Worm (Caenorhabditis elegans) whole organism, mixed stage, embryonic: ENCODE results near the gene C08B6.3.

Experiments used
- bed-3 ChIP-seq: fragments of 200-800 bp; sonication (Bioruptor generic); optimal IDR thresholded peaks from 3 replicates; lab custom pipeline; 2018; ENCODE audit warnings: mild to moderate bottlenecking, missing genetic modification characterization, moderate library complexity, missing compliant biosample characterization
- blmp-1 ChIP-seq: fragments of 150-350 bp; optimal IDR thresholded peaks from 2 replicates; lab custom pipeline; 2014; ENCODE audit warnings: missing biosample characterization, missing genetic modification characterization
- ceh-39 ChIP-seq: fragments of 150-350 bp; optimal IDR thresholded peaks from 2 replicates; lab custom pipeline; 2014; ENCODE audit warnings: missing biosample characterization, missing genetic modification characterization
- ceh-43 ChIP-seq: fragments of 200-800 bp; sonication (Bioruptor generic); optimal IDR thresholded peaks from 2 replicates; lab custom pipeline; 2018; ENCODE audit warnings: mild to moderate bottlenecking, missing genetic modification characterization, moderate library complexity, missing compliant biosample characterization
- ceh-83 ChIP-seq: fragments of 200-800 bp; sonication (Bioruptor generic); optimal IDR thresholded peaks from 2 replicates; lab custom pipeline; 2018; ENCODE audit warnings: mild to moderate bottlenecking, missing genetic modification characterization, missing compliant biosample characterization
- ces-1 ChIP-seq: fragments of 150-350 bp; optimal IDR thresholded peaks from 2 replicates; lab custom pipeline; 2014; ENCODE audit warnings: missing biosample characterization, missing genetic modification reagents, missing genetic modification characterization
- cnd-1 ChIP-seq: fragments of 200-800 bp; sonication (Bioruptor generic); optimal IDR thresholded peaks from 2 replicates; lab custom pipeline; 2018; ENCODE audit warnings: mild to moderate bottlenecking, missing genetic modification characterization, missing compliant biosample characterization
- drap-1 ChIP-seq: fragments of 200-800 bp; sonication (Bioruptor generic); optimal IDR thresholded peaks from 3 replicates; lab custom pipeline; 2018; ENCODE audit warnings: mild to moderate bottlenecking, missing genetic modification characterization, missing compliant biosample characterization
- elt-1 ChIP-seq: sonication (generic microtip); optimal IDR thresholded peaks from 2 replicates; lab custom pipeline; 2017; ENCODE audit warnings: missing genetic modification characterization, mild to moderate bottlenecking, missing compliant biosample characterization, antibody characterized with exemption, moderate library complexity, borderline replicate concordance; ENCODE audit not compliant: insufficient read depth
- elt-3 ChIP-seq: fragments of 150-350 bp; optimal IDR thresholded peaks from 2 replicates; lab custom pipeline; 2014; ENCODE audit warnings: missing biosample characterization, missing genetic modification characterization
- flh-1 ChIP-seq: fragments of 200-800 bp; sonication (Bioruptor generic); optimal IDR thresholded peaks from 2 replicates; lab custom pipeline; 2018; ENCODE audit warnings: mild to moderate bottlenecking, missing genetic modification characterization, moderate library complexity, missing compliant biosample characterization
- ham-2 ChIP-seq: fragments of 200-800 bp; sonication (Bioruptor generic); optimal IDR thresholded peaks from 2 replicates; lab custom pipeline; 2018; ENCODE audit warnings: mild to moderate bottlenecking, missing genetic modification characterization, missing compliant biosample characterization
- hlh-1 ChIP-seq: fragments of 150-350 bp; optimal IDR thresholded peaks from 2 replicates; lab custom pipeline; 2014; ENCODE audit warnings: missing biosample characterization, missing genetic modification reagents, missing genetic modification characterization
- lin-13 ChIP-seq: fragments of 150-350 bp; optimal IDR thresholded peaks from 2 replicates; lab custom pipeline; 2014; ENCODE audit warnings: missing biosample characterization, missing genetic modification characterization
- lin-32 ChIP-seq: fragments of 200-800 bp; sonication (Bioruptor generic); optimal IDR thresholded peaks from 2 replicates; lab custom pipeline; 2018; ENCODE audit warnings: mild to moderate bottlenecking, missing genetic modification characterization, missing compliant biosample characterization
- lsy-2 ChIP-seq: fragments of 150-350 bp; optimal IDR thresholded peaks from 2 replicates; lab custom pipeline; 2014; ENCODE audit warnings: missing biosample characterization, missing genetic modification characterization
- mab-5 ChIP-seq: fragments of 150-350 bp; optimal IDR thresholded peaks from 2 replicates; lab custom pipeline; 2014; ENCODE audit warnings: missing biosample characterization, missing genetic modification characterization
- mep-1 ChIP-seq: fragments of 150-350 bp; optimal IDR thresholded peaks from 2 replicates; lab custom pipeline; 2017; ENCODE audit warnings: missing biosample characterization, missing genetic modification reagents, missing genetic modification characterization, inconsistent platforms
- nhr-12 ChIP-seq: fragments of 150-350 bp; optimal IDR thresholded peaks from 2 replicates; lab custom pipeline; 2014; ENCODE audit warnings: missing biosample characterization, missing genetic modification characterization
- nhr-2 ChIP-seq: fragments of 150-350 bp; optimal IDR thresholded peaks from 2 replicates; lab custom pipeline; 2014; ENCODE audit warnings: missing biosample characterization, missing genetic modification characterization
- nhr-237 ChIP-seq: fragments of 150-350 bp; optimal IDR thresholded peaks from 2 replicates; lab custom pipeline; 2014; ENCODE audit warnings: missing biosample characterization, missing genetic modification characterization
- nhr-28 ChIP-seq: fragments of 150-350 bp; optimal IDR thresholded peaks from 2 replicates; lab custom pipeline; 2014; ENCODE audit warnings: missing biosample characterization, missing genetic modification characterization
- pha-4 ChIP-seq: fragments of 150-350 bp; optimal IDR thresholded peaks from 2 replicates; lab custom pipeline; 2018; ENCODE audit warnings: missing biosample characterization, missing genetic modification reagents, missing genetic modification characterization
- snpc-4 ChIP-seq: fragments of 150-350 bp; optimal IDR thresholded peaks from 2 replicates; lab custom pipeline; 2014; ENCODE audit warnings: missing biosample characterization, missing genetic modification characterization
- tbx-8 ChIP-seq: fragments of 200-800 bp; sonication (Bioruptor generic); optimal IDR thresholded peaks from 2 replicates; lab custom pipeline; 2018; ENCODE audit warnings: mild to moderate bottlenecking, missing genetic modification characterization, moderate library complexity, missing compliant biosample characterization
- unc-120 ChIP-seq: sonication (generic microtip); optimal IDR thresholded peaks from 2 replicates; lab custom pipeline; 2017; ENCODE audit warnings: missing genetic modification characterization, missing compliant biosample characterization; ENCODE audit not compliant: poor library complexity, severe bottlenecking
- unc-39 ChIP-seq: fragments of 150-350 bp; optimal IDR thresholded peaks from 2 replicates; lab custom pipeline; 2014; ENCODE audit warnings: missing biosample characterization, missing genetic modification characterization
- unc-62 ChIP-seq: fragments of 150-350 bp; optimal IDR thresholded peaks from 2 replicates; lab custom pipeline; 2014; ENCODE audit warnings: missing biosample characterization, missing genetic modification reagents, missing genetic modification characterization
- ztf-11 ChIP-seq: fragments of 150-350 bp; optimal IDR thresholded peaks from 2 replicates; lab custom pipeline; 2014; ENCODE audit warnings: missing biosample characterization, missing genetic modification characterization

Gene C08B6.3

ce11 chrV:10152278-10152677 is 40.2 kb upstream of the C08B6.3 start, which contains the start of gene srsx-28:
Gene srsx-28, plus strand, starts transcription at chrV:10152578.
- TF ChIP-seq unc-120 (no peak), ces-1 (GFP tag; lab: Kevin White, UChicago) (no peak), ham-2 (no peak), blmp-1 (tag; lab: Kevin White, UChicago) (no peak), pha-4 (no peak), lsy-2 (tag; lab: Kevin White, UChicago) (no peak), elt-3 (no peak), drap-1 (GFP tag; lab: Kevin White, UChicago) (no peak), ztf-11 (tag; lab: Kevin White, UChicago) (no peak), nhr-2 (tag; lab: Kevin White, UChicago) (no peak), nhr-12 (tag; lab: Kevin White, UChicago) (no peak), unc-39 (tag; lab: Kevin White, UChicago) (no peak), lin-13 (no peak)
- TF ChIP-seq, all 35 proteins: peak for 0

- no peak for TF ChIP-seq unc-62
- no peak for TF ChIP-seq tbx-8
- TF ChIP-seq drap-1 (GFP tag; lab: Kevin White, UChicago): no peak
- TF ChIP-seq mep-1 (tag; lab: Kevin White, UChicago): no peak
- no peak for TF ChIP-seq unc-120
- TF ChIP-seq ces-1 (GFP tag; lab: Kevin White, UChicago): no peak
- no peak for TF ChIP-seq flh-1 (GFP tag; lab: Kevin White, UChicago)
- TF ChIP-seq pha-4: no peak
- TF ChIP-seq snpc-4 (tag; lab: Kevin White, UChicago): no peak
- TF ChIP-seq ceh-43: no peak
Measured at ce11 chrV:10149728-10150127, 37.6 kb upstream of the C08B6.3 start, which contains the start of gene srsx-27. Gene srsx-27, plus strand, starts transcription at chrV:10150028.

- TF ChIP-seq pha-4 (no peak), lin-13 (no peak), bed-3 (no peak), elt-3 (no peak), ztf-11 (tag; lab: Kevin White, UChicago) (no peak), ceh-39 (tag; lab: Kevin White, UChicago) (no peak), hlh-1 (tag; lab: Kevin White, UChicago) (no peak), cnd-1 (tag; lab: Kevin White, UChicago) (no peak), lsy-2 (tag; lab: Kevin White, UChicago) (no peak), blmp-1 (tag; lab: Kevin White, UChicago) (no peak), flh-1 (GFP tag; lab: Kevin White, UChicago) (no peak)
Measured at ce11 chrV:10148352-10148751, 36.3 kb upstream of the C08B6.3 start, which contains the start of gene srsx-26. Gene srsx-26, plus strand, starts transcription at chrV:10148652.

- no peak for TF ChIP-seq mep-1 (tag; lab: Kevin White, UChicago)
- TF ChIP-seq mab-5 (tag; lab: Kevin White, UChicago): no peak
- no peak for TF ChIP-seq pha-4
- TF ChIP-seq unc-120: peak; percentile 16
- peak; percentile 52 for TF ChIP-seq hlh-1 (tag; lab: Kevin White, UChicago)
- no peak for TF ChIP-seq bed-3
- no peak for TF ChIP-seq ham-2
- TF ChIP-seq lin-32 (GFP tag; lab: Kevin White, UChicago): no peak
- peak; percentile 44 for TF ChIP-seq unc-62
- TF ChIP-seq unc-39 (tag; lab: Kevin White, UChicago): no peak
- no peak for TF ChIP-seq ceh-83
- TF ChIP-seq ces-1 (GFP tag; lab: Kevin White, UChicago): no peak
- no peak for TF ChIP-seq drap-1 (GFP tag; lab: Kevin White, UChicago)
- no peak for TF ChIP-seq nhr-28 (tag; lab: Kevin White, UChicago)
Measured at ce11 chrV:10146787-10147186, 34.7 kb upstream of the C08B6.3 start.

ce11 chrV:10145653-10146052 is 33.6 kb upstream of the C08B6.3 start, which contains the start of gene C51E3.9:
Gene C51E3.9, plus strand, starts transcription at chrV:10145953.
- TF ChIP-seq nhr-28 (tag; lab: Kevin White, UChicago): no peak
- peak; percentile 27 for TF ChIP-seq hlh-1 (tag; lab: Kevin White, UChicago)
- TF ChIP-seq, all 35 proteins: peak for 1

ce11 chrV:10134077-10134693 is 22.1 kb upstream of the C08B6.3 start, which contains the start of the genes C08B6.18, wdr-20 and C08B6.8:
Gene C08B6.18, minus strand, starts transcription at chrV:10134127.
Gene wdr-20, minus strand, starts transcription at chrV:10134158.
Gene C08B6.8, plus strand, starts transcription at chrV:10134643.
- TF ChIP-seq nhr-12 (tag; lab: Kevin White, UChicago): no peak
- no peak for TF ChIP-seq ceh-83
- TF ChIP-seq lsy-2 (tag; lab: Kevin White, UChicago): peak; percentile 41
- peak; percentile 59 for TF ChIP-seq mep-1 (tag; lab: Kevin White, UChicago)
- TF ChIP-seq ham-2: no peak
- TF ChIP-seq pha-4: peak; percentile 26
- TF ChIP-seq nhr-237: peak; percentile 26
- no peak for TF ChIP-seq elt-1 (tag; lab: Kevin White, UChicago)
- TF ChIP-seq ceh-43: no peak
- TF ChIP-seq ces-1 (GFP tag; lab: Kevin White, UChicago): peak; percentile 40
- TF ChIP-seq snpc-4 (tag; lab: Kevin White, UChicago): no peak
